Fruit fly (Drosophila melanogaster) whole organism, embryonic: ENCODE data around the gene CkIIbeta.

Experiments used
- Adf1 ChIP-seq: fragments of 200-800 bp; sonication (Bioruptor generic); IDR thresholded peaks from 2 replicates; pipeline ENCODE4 v1.3.6; 2022; ENCODE audit warnings: missing biosample characterization, missing genetic modification characterization
- Blimp-1 ChIP-seq: fragments of 200-800 bp; sonication (Bioruptor generic); optimal IDR thresholded peaks from 3 replicates; lab custom pipeline; 2018; ENCODE audit warnings: missing biosample characterization, missing genetic modification characterization, mild to moderate bottlenecking, moderate library complexity, missing genetic modification reagents
- CG10565 ChIP-seq: fragments of 200-800 bp; sonication (Bioruptor generic); optimal IDR thresholded peaks from 3 replicates; lab custom pipeline; 2016; ENCODE audit warnings: missing biosample characterization, mild to moderate bottlenecking, missing genetic modification characterization
- CG12219 ChIP-seq: fragments of 200-800 bp; sonication (Bioruptor generic); optimal IDR thresholded peaks from 3 replicates; lab custom pipeline; 2018; ENCODE audit warnings: missing biosample characterization, mild to moderate bottlenecking, missing genetic modification characterization
- CG12659 ChIP-seq: fragments of 200-800 bp; sonication (Bioruptor generic); optimal IDR thresholded peaks from 3 replicates; lab custom pipeline; 2017; ENCODE audit warnings: mild to moderate bottlenecking, missing biosample characterization, missing genetic modification reagents, missing genetic modification characterization
- CG12942 ChIP-seq: fragments of 200-800 bp; sonication (Bioruptor generic); optimal IDR thresholded peaks from 3 replicates; lab custom pipeline; 2016; ENCODE audit warnings: missing biosample characterization, missing genetic modification characterization
- CG13424 ChIP-seq: fragments of 200-800 bp; sonication (Bioruptor generic); optimal IDR thresholded peaks from 2 replicates; lab custom pipeline; 2019; ENCODE audit warnings: missing biosample characterization, mild to moderate bottlenecking, missing genetic modification characterization, moderate library complexity
- CG16779 ChIP-seq: fragments of 200-800 bp; sonication (Bioruptor generic); IDR thresholded peaks from 2 replicates; pipeline ENCODE4 v1.3.6; 2022; ENCODE audit warnings: missing biosample characterization, missing genetic modification characterization
- CG16863 ChIP-seq: fragments of 200-800 bp; sonication (Bioruptor generic); optimal IDR thresholded peaks from 3 replicates; lab custom pipeline; 2016; ENCODE audit warnings: missing biosample characterization, missing genetic modification characterization
- CG17361 ChIP-seq: fragments of 200-800 bp; sonication (Bioruptor generic); IDR thresholded peaks from 3 replicates; pipeline ENCODE4 v1.3.6; 2022; ENCODE audit warnings: missing biosample characterization, missing genetic modification characterization
- CG2116 ChIP-seq: fragments of 200-800 bp; sonication (Bioruptor generic); optimal IDR thresholded peaks from 3 replicates; lab custom pipeline; 2018; ENCODE audit warnings: missing biosample characterization, mild to moderate bottlenecking, missing genetic modification characterization
- CG2129 ChIP-seq: fragments of 200-800 bp; sonication (Bioruptor generic); IDR thresholded peaks from 2 replicates; pipeline ENCODE4 v1.3.6; 2022; ENCODE audit warnings: missing biosample characterization, missing genetic modification characterization; ENCODE audit not compliant: partially characterized antibody
- CG3065 ChIP-seq: fragments of 200-800 bp; sonication (Bioruptor generic); optimal IDR thresholded peaks from 2 replicates; lab custom pipeline; 2016; ENCODE audit warnings: missing biosample characterization, missing genetic modification characterization
- CG31365 ChIP-seq: fragments of 200-800 bp; sonication (Bioruptor generic); optimal IDR thresholded peaks from 2 replicates; lab custom pipeline; 2018; ENCODE audit warnings: missing biosample characterization, mild to moderate bottlenecking, missing genetic modification characterization
- CG43689 ChIP-seq: fragments of 200-800 bp; sonication (Bioruptor generic); IDR thresholded peaks from 2 replicates; pipeline ENCODE4 v1.3.6; 2022; ENCODE audit warnings: missing biosample characterization, missing genetic modification characterization
- CG7928 ChIP-seq: fragments of 200-800 bp; sonication (Bioruptor generic); optimal IDR thresholded peaks from 2 replicates; lab custom pipeline; 2017; ENCODE audit warnings: missing biosample characterization, mild to moderate bottlenecking, missing genetic modification characterization
- CG8281 ChIP-seq: fragments of 200-800 bp; sonication (Bioruptor generic); optimal IDR thresholded peaks from 2 replicates; lab custom pipeline; 2018; ENCODE audit warnings: missing biosample characterization, mild to moderate bottlenecking, missing genetic modification characterization, moderate library complexity
- CG9609 ChIP-seq: fragments of 200-800 bp; sonication (Bioruptor generic); optimal IDR thresholded peaks from 3 replicates; lab custom pipeline; 2016; ENCODE audit warnings: missing biosample characterization, missing genetic modification characterization
- CHES-1-like ChIP-seq: fragments of 200-800 bp; sonication (Bioruptor generic); optimal IDR thresholded peaks from 2 replicates; lab custom pipeline; 2016; ENCODE audit warnings: missing biosample characterization, missing genetic modification characterization
- CrebB ChIP-seq: fragments of 200-800 bp; sonication (Bioruptor generic); optimal IDR thresholded peaks from 3 replicates; lab custom pipeline; 2018; ENCODE audit warnings: missing biosample characterization, mild to moderate bottlenecking, missing genetic modification characterization
- D ChIP-seq, 2 experiments: fragments of 200-800 bp in 1 of 2; fragments of >200 bp in 1 of 2; sonication (Bioruptor generic) in 1 of 2; optimal IDR thresholded peaks; 2 replicates in 1 of 2; 3 replicates in 1 of 2; lab custom pipeline; 2017; ENCODE audit warnings: mild to moderate bottlenecking in 1 of 2, missing biosample characterization in 1 of 2, missing genetic modification characterization in 1 of 2, missing genetic modification reagents in 1 of 2
- Dbx ChIP-seq: fragments of 200-800 bp; sonication (Bioruptor generic); IDR thresholded peaks from 3 replicates; pipeline ENCODE4 v1.3.6; 2022; ENCODE audit warnings: missing biosample characterization, missing genetic modification characterization
- Jarid2 ChIP-seq: fragments of 200-800 bp; sonication (Bioruptor generic); optimal IDR thresholded peaks from 3 replicates; lab custom pipeline; 2017; ENCODE audit warnings: mild to moderate bottlenecking, missing biosample characterization, missing genetic modification reagents, missing genetic modification characterization
- Kr ChIP-seq: fragments of 200-800 bp; sonication (Bioruptor generic); optimal IDR thresholded peaks from 2 replicates; lab custom pipeline; 2017; ENCODE audit warnings: missing biosample characterization, mild to moderate bottlenecking, missing genetic modification characterization
- NC2α ChIP-seq: fragments of 200-800 bp; sonication (Bioruptor generic); optimal IDR thresholded peaks from 2 replicates; lab custom pipeline; 2016; ENCODE audit warnings: missing biosample characterization, missing genetic modification characterization
- NfI ChIP-seq: fragments of 200-800 bp; sonication (Bioruptor generic); optimal IDR thresholded peaks from 3 replicates; lab custom pipeline; 2018; ENCODE audit warnings: missing biosample characterization, mild to moderate bottlenecking, missing genetic modification characterization, moderate library complexity
- Six4 ChIP-seq: fragments of 200-800 bp; sonication (Bioruptor generic); optimal IDR thresholded peaks from 2 replicates; lab custom pipeline; 2016; ENCODE audit warnings: missing biosample characterization, missing genetic modification characterization
- Sry-β ChIP-seq: fragments of 200-800 bp; sonication (Bioruptor generic); optimal IDR thresholded peaks from 2 replicates; lab custom pipeline; 2018; ENCODE audit warnings: missing biosample characterization, mild to moderate bottlenecking, missing genetic modification characterization, moderate library complexity
- Stat92E ChIP-seq, 3 experiments: fragments of >200 bp in 2 of 3; fragments of 200-800 bp in 1 of 3; sonication (Bioruptor generic) in 1 of 3; optimal IDR thresholded peaks; 2 replicates each; lab custom pipeline; 2017 to 2019; ENCODE audit warnings: missing biosample characterization in 3 of 3, missing genetic modification characterization in 3 of 3, mild to moderate bottlenecking in 1 of 3, moderate library complexity in 1 of 3
- ac ChIP-seq: fragments of 200-800 bp; sonication (Bioruptor generic); optimal IDR thresholded peaks from 3 replicates; lab custom pipeline; 2017; ENCODE audit warnings: missing biosample characterization, mild to moderate bottlenecking, missing genetic modification characterization
- chif ChIP-seq, 2 experiments: fragments of 200-800 bp; sonication (Bioruptor generic); optimal IDR thresholded peaks; 3 replicates each; lab custom pipeline; 2016; ENCODE audit warnings: missing biosample characterization in 2 of 2, missing genetic modification characterization in 2 of 2
- chm ChIP-seq: fragments of 200-800 bp; sonication (Bioruptor generic); IDR thresholded peaks from 2 replicates; pipeline ENCODE4 v1.3.6; 2022; ENCODE audit warnings: missing biosample characterization, missing genetic modification characterization
- crp ChIP-seq, 2 experiments: fragments of 200-800 bp; sonication (Bioruptor generic); optimal IDR thresholded peaks; 2 replicates in 1 of 2; 3 replicates in 1 of 2; lab custom pipeline; 2017; ENCODE audit warnings: missing biosample characterization in 2 of 2, missing genetic modification characterization in 2 of 2, mild to moderate bottlenecking in 1 of 2, moderate library complexity in 1 of 2
- dmrt99B ChIP-seq: fragments of 200-800 bp; sonication (Bioruptor generic); optimal IDR thresholded peaks from 2 replicates; lab custom pipeline; 2018; ENCODE audit warnings: missing biosample characterization, mild to moderate bottlenecking, missing genetic modification characterization, moderate library complexity
- dysf ChIP-seq: fragments of 200-800 bp; sonication (Bioruptor generic); IDR thresholded peaks from 3 replicates; pipeline ENCODE4 v1.3.6; 2022; ENCODE audit warnings: missing biosample characterization, missing genetic modification characterization
- exex ChIP-seq: fragments of 200-800 bp; sonication (Bioruptor generic); optimal IDR thresholded peaks from 4 replicates; lab custom pipeline; 2018; ENCODE audit warnings: missing biosample characterization, mild to moderate bottlenecking, missing genetic modification characterization, moderate library complexity
- fd64A ChIP-seq: fragments of 200-800 bp; sonication (Bioruptor generic); optimal IDR thresholded peaks from 3 replicates; lab custom pipeline; 2018; ENCODE audit warnings: missing biosample characterization, mild to moderate bottlenecking, missing genetic modification characterization
- hth ChIP-seq: fragments of >200 bp; optimal IDR thresholded peaks from 2 replicates; lab custom pipeline; 2017; ENCODE audit warnings: inconsistent platforms
- insv ChIP-seq, 2 experiments: fragments of 200-800 bp; sonication (Bioruptor generic); optimal IDR thresholded peaks; 3 replicates each; lab custom pipeline; 2016 to 2018; ENCODE audit warnings: missing biosample characterization in 2 of 2, missing genetic modification characterization in 2 of 2
- ken ChIP-seq: fragments of 200-800 bp; sonication (Bioruptor generic); IDR thresholded peaks from 3 replicates; pipeline ENCODE4 v1.3.6; 2022; ENCODE audit warnings: missing biosample characterization, missing genetic modification characterization
- luna ChIP-seq: fragments of 200-800 bp; sonication (Bioruptor generic); optimal IDR thresholded peaks from 2 replicates; lab custom pipeline; 2016; ENCODE audit warnings: missing biosample characterization, missing genetic modification characterization
- onecut ChIP-seq: fragments of 200-800 bp; sonication (Bioruptor generic); IDR thresholded peaks from 2 replicates; pipeline ENCODE4 v1.3.6; 2022; ENCODE audit warnings: missing biosample characterization, missing genetic modification characterization
- sens-2 ChIP-seq: fragments of 200-800 bp; sonication (Bioruptor generic); IDR thresholded peaks from 2 replicates; pipeline ENCODE4 v1.3.6; 2022; ENCODE audit warnings: missing biosample characterization, missing genetic modification characterization
- seq ChIP-seq: fragments of 200-800 bp; sonication (Bioruptor generic); IDR thresholded peaks from 2 replicates; pipeline ENCODE4 v1.3.6; 2022; ENCODE audit warnings: missing biosample characterization, missing genetic modification characterization
- sna ChIP-seq: fragments of 200-800 bp; sonication (Bioruptor generic); IDR thresholded peaks from 2 replicates; pipeline ENCODE4 v1.3.6; 2022; ENCODE audit warnings: missing biosample characterization, missing genetic modification characterization; ENCODE audit not compliant: partially characterized antibody
- sug ChIP-seq: fragments of 200-800 bp; optimal IDR thresholded peaks from 2 replicates; lab custom pipeline; 2019; ENCODE audit warnings: missing biosample characterization, mild to moderate bottlenecking, missing genetic modification characterization, moderate library complexity
- tup ChIP-seq: fragments of 200-800 bp; sonication (Bioruptor generic); optimal IDR thresholded peaks from 2 replicates; lab custom pipeline; 2016; ENCODE audit warnings: missing biosample characterization, mild to moderate bottlenecking, missing genetic modification characterization, moderate library complexity
- wor ChIP-seq: fragments of 200-800 bp; sonication (Bioruptor generic); IDR thresholded peaks from 2 replicates; pipeline ENCODE4 v1.3.6; 2022; ENCODE audit warnings: missing biosample characterization, missing genetic modification characterization

CkIIbeta gene

DNA sequence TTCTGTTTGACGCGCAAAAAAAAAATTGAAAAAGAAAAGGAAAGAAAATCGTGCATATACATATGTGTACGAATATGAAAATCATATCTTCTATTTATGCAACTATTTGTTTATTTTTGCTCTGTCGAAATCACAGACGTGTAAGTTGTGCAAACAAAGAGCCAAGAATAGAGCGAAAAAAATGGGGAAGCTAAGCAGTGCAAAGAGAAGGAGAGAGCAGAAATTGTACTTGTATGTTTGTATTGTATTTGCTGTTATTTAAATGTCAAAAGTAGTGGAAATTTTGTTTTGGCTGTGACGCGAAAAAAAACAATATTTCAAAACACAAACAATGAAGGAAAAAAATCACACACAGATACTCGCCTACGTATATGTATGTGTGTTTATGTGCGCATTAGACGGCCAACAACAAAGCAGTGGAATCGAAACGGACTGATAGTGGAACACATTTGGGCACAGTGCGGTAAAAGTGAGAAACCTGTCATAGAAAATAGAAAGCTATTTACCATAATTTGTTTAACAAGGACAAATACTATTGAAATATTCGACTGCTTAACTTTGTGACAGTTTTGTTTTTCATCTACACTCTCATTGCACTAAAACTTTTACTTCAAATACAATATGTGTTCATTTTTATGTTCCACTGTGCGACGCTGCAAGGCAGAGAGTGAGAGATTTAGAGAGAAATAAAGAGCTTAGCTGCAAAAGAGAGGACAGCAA is 25.9 kb downstream of the CkIIbeta start (continued):
- TF ChIP-seq dmrt99B (peak; percentile 97), CG2129 (GFP tag; lab: Robert Waterston, UW) (no peak), sug (peak; percentile 76), sna (GFP tag; lab: Robert Waterston, UW) (peak; percentile 48; the same call in 1 of the 2 replicates), Sry-β (GFP tag; lab: Kevin White, UChicago) (peak; percentile 26), Kr (GFP tag; lab: Kevin White, UChicago) (no peak), CHES-1-like (GFP tag; lab: Kevin White, UChicago) (peak; percentile 96), wor (GFP tag; lab: Robert Waterston, UW) (peak; percentile 85), CG12659 (GFP tag; lab: Kevin White, UChicago) (peak; percentile 95), CG12942 (peak; percentile 93), ac (peak; percentile 80), Jarid2 (GFP tag; lab: Kevin White, UChicago) (peak; percentile 71), exex (tag; lab: Kevin White, UChicago) (peak; percentile 74), NC2α (peak; percentile 90), CG16863 (peak; percentile 95), fd64A (GFP tag; lab: Kevin White, UChicago) (peak; percentile 88), Adf1 (peak; percentile 66), D (optimal IDR thresholded peaks at IDR 0.05; lab: Kevin White, UChicago) (no peak), D (GFP tag; optimal IDR thresholded peaks at IDR 0.05; lab: Kevin White, UChicago) (peak; percentile 91), CG13424 (peak; percentile 95), CG8281 (tag; lab: Kevin White, UChicago) (peak; percentile 77), tup (GFP tag; lab: Kevin White, UChicago) (peak; percentile 72), CG12219 (peak; percentile 96), insv (GFP tag; optimal IDR thresholded peaks at IDR 0.05; lab: Kevin White, UChicago) (peak in 1 of 2 experiments; percentile 63), Dbx (GFP tag; lab: Robert Waterston, UW) (peak; percentile 83), Blimp-1 (peak; percentile 94), CG7928 (GFP tag; lab: Kevin White, UChicago) (peak; percentile 48), CG2116 (GFP tag; lab: Kevin White, UChicago) (peak; percentile 83), ken (GFP tag; lab: Robert Waterston, UW) (peak; percentile 95), CG17361 (GFP tag; lab: Robert Waterston, UW) (peak; percentile 92), luna (GFP tag; lab: Kevin White, UChicago) (peak; percentile 77), crp (GFP tag; optimal IDR thresholded peaks at IDR 0.05; lab: Kevin White, UChicago) (peak in 1 of 2 experiments; percentile 63), seq (GFP tag; lab: Robert Waterston, UW) (peak; percentile 95), Stat92E (GFP tag; optimal IDR thresholded peaks at IDR 0.05; lab: Kevin White, UChicago) (peak in 1 of 3 experiments; percentile 71), CG31365 (tag; lab: Kevin White, UChicago) (peak; percentile 85), CG16779 (GFP tag; lab: Robert Waterston, UW) (peak; percentile 93), chm (peak; percentile 96), CG10565 (GFP tag; lab: Kevin White, UChicago) (peak; percentile 77), NfI (GFP tag; lab: Kevin White, UChicago) (peak; percentile 93), onecut (GFP tag; lab: Robert Waterston, UW) (peak; percentile 85), CG3065 (GFP tag; lab: Kevin White, UChicago) (peak; percentile 77), Six4 (GFP tag; lab: Kevin White, UChicago) (peak; percentile 93), chif (GFP tag; optimal IDR thresholded peaks at IDR 0.05; lab: Kevin White, UChicago) (peak; percentile 95 to 96), sens-2 (peak; percentile 91), CG43689 (GFP tag; lab: Robert Waterston, UW) (peak; percentile 84), hth (no peak), dysf (GFP tag; lab: Robert Waterston, UW) (peak; percentile 94), CG9609 (GFP tag; lab: Kevin White, UChicago) (peak; percentile 95), CrebB (peak; percentile 91)
